Fruit fly (Drosophila melanogaster): ENCODE results near the gene Sec61alpha.

DNA sequence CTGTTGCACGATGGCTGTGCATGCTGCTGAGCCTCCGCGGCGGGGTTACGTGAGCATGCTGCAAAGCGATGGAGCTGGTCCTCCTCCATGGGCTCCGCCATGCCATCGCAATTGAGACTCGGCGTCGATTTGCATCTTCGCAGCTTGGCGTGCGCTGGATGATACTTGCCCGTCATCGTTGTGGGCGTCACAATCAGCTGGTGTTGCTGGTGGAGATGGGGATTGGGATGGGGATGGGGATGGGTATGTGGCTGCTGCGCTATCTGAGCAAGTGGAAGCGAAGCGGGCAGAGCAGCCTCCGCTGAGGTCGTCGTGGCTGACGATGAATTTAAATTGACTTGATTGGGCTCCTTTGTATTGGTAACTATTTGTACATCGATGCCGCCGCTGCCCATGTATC, 17.0 kb downstream of the Sec61alpha start:
- TF ChIP-seq EcR (GFP tag; optimal IDR thresholded peaks at IDR 0.05) (no peak), usp (GFP tag; optimal IDR thresholded peaks at IDR 0.05) (no peak), pan (optimal IDR thresholded peaks at IDR 0.05) (no peak), psq (optimal IDR thresholded peaks at IDR 0.05) (no peak), CG8478 (optimal IDR thresholded peaks at IDR 0.05) (no peak), Dll (optimal IDR thresholded peaks at IDR 0.05) (no peak)

All from whole organism.